Fruit fly (Drosophila melanogaster) whole organism, embryonic: ENCODE data around the gene sisA.
A peak's percentile ranks its signal among the peaks of the same experiment; 100 is the strongest.

Experiments used
- CG10321 ChIP-seq: fragments of 200-800 bp; sonication (Bioruptor generic); IDR thresholded peaks from 2 replicates; pipeline ENCODE4 v1.3.6; 2022; ENCODE audit warnings: missing biosample characterization, missing genetic modification characterization
- CG10462 ChIP-seq: fragments of 200-800 bp; sonication (Bioruptor generic); optimal IDR thresholded peaks from 2 replicates; lab custom pipeline; 2016; ENCODE audit warnings: missing biosample characterization, missing genetic modification characterization
- CG11695 ChIP-seq: fragments of 200-800 bp; sonication (Bioruptor generic); IDR thresholded peaks from 3 replicates; pipeline ENCODE4 v1.3.6; 2022; ENCODE audit warnings: missing biosample characterization, missing genetic modification characterization
- CG12071 ChIP-seq: fragments of 200-800 bp; sonication (Bioruptor generic); optimal IDR thresholded peaks from 3 replicates; lab custom pipeline; 2018; ENCODE audit warnings: missing biosample characterization, mild to moderate bottlenecking, missing genetic modification characterization
- CG13296 ChIP-seq: fragments of 200-800 bp; sonication (Bioruptor generic); optimal IDR thresholded peaks from 3 replicates; lab custom pipeline; 2018; ENCODE audit warnings: missing biosample characterization, mild to moderate bottlenecking, missing genetic modification characterization
- CG14667 ChIP-seq: fragments of 200-800 bp; sonication (Bioruptor generic); IDR thresholded peaks from 2 replicates; pipeline ENCODE4 v1.3.6; 2022; ENCODE audit warnings: missing biosample characterization, missing genetic modification characterization
- CG1529 ChIP-seq: fragments of 200-800 bp; sonication (Bioruptor generic); optimal IDR thresholded peaks from 3 replicates; lab custom pipeline; 2018; ENCODE audit warnings: missing biosample characterization, missing genetic modification characterization
- CG1602 ChIP-seq: fragments of 200-800 bp; sonication (Bioruptor generic); optimal IDR thresholded peaks from 3 replicates; lab custom pipeline; 2016; ENCODE audit warnings: missing biosample characterization, missing genetic modification characterization
- CG17612 ChIP-seq: fragments of 200-800 bp; sonication (Bioruptor generic); IDR thresholded peaks from 2 replicates; pipeline ENCODE4 v1.3.6; 2022; ENCODE audit warnings: missing biosample characterization, missing genetic modification characterization
- CG17829 ChIP-seq: fragments of 200-800 bp; optimal IDR thresholded peaks from 2 replicates; lab custom pipeline; 2019; ENCODE audit warnings: missing biosample characterization, mild to moderate bottlenecking, missing genetic modification characterization, moderate library complexity
- CG2678 ChIP-seq: fragments of 200-800 bp; sonication (Bioruptor generic); optimal IDR thresholded peaks from 3 replicates; lab custom pipeline; 2019; ENCODE audit warnings: missing biosample characterization, mild to moderate bottlenecking, missing genetic modification characterization, moderate library complexity
- CG2875 ChIP-seq: fragments of 200-800 bp; sonication (Bioruptor generic); optimal IDR thresholded peaks from 2 replicates; lab custom pipeline; 2017; ENCODE audit warnings: missing biosample characterization, mild to moderate bottlenecking, missing genetic modification characterization, missing genetic modification reagents
- CG3065 ChIP-seq: fragments of 200-800 bp; sonication (Bioruptor generic); optimal IDR thresholded peaks from 2 replicates; lab custom pipeline; 2016; ENCODE audit warnings: missing biosample characterization, missing genetic modification characterization
- CG3163 ChIP-seq: fragments of 200-800 bp; sonication (Bioruptor generic); optimal IDR thresholded peaks from 3 replicates; lab custom pipeline; 2016; ENCODE audit warnings: missing biosample characterization, missing genetic modification characterization
- CG3726 ChIP-seq: fragments of 200-800 bp; sonication (Bioruptor generic); IDR thresholded peaks from 3 replicates; pipeline ENCODE4, ENCODE4 v1.3.6; 2022; ENCODE audit warnings: missing biosample characterization, missing genetic modification characterization
- CG42726 ChIP-seq: fragments of 200-800 bp; sonication (Bioruptor generic); IDR thresholded peaks from 2 replicates; pipeline ENCODE4 v1.3.6; 2022; ENCODE audit warnings: missing biosample characterization, missing genetic modification characterization; ENCODE audit not compliant: partially characterized antibody
- CG4730 ChIP-seq: fragments of 200-800 bp; sonication (Bioruptor generic); IDR thresholded peaks from 2 replicates; pipeline ENCODE4 v1.3.6; 2022; ENCODE audit warnings: missing biosample characterization, missing genetic modification characterization
- CG8765 ChIP-seq: fragments of 200-800 bp; sonication (Bioruptor generic); IDR thresholded peaks from 2 replicates; pipeline ENCODE4 v1.3.6; 2022; ENCODE audit warnings: missing biosample characterization, missing genetic modification characterization
- CG8944 ChIP-seq: fragments of 200-800 bp; sonication (Bioruptor generic); optimal IDR thresholded peaks from 3 replicates; lab custom pipeline; 2016; ENCODE audit warnings: missing biosample characterization, missing genetic modification characterization
- CG9609 ChIP-seq: fragments of 200-800 bp; sonication (Bioruptor generic); optimal IDR thresholded peaks from 3 replicates; lab custom pipeline; 2016; ENCODE audit warnings: missing biosample characterization, missing genetic modification characterization
- CG9727 ChIP-seq: fragments of 200-800 bp; sonication (Bioruptor generic); optimal IDR thresholded peaks from 3 replicates; lab custom pipeline; 2017; ENCODE audit warnings: missing biosample characterization, mild to moderate bottlenecking, missing genetic modification characterization
- Chrac-16 ChIP-seq: fragments of 200-800 bp; sonication (Bioruptor generic); optimal IDR thresholded peaks from 3 replicates; lab custom pipeline; 2016; ENCODE audit warnings: missing biosample characterization, missing genetic modification characterization
- CrebB ChIP-seq: fragments of 200-800 bp; sonication (Bioruptor generic); optimal IDR thresholded peaks from 3 replicates; lab custom pipeline; 2018; ENCODE audit warnings: missing biosample characterization, mild to moderate bottlenecking, missing genetic modification characterization
- Dek ChIP-seq: fragments of 200-800 bp; sonication (Bioruptor generic); optimal IDR thresholded peaks from 3 replicates; lab custom pipeline; 2019; ENCODE audit warnings: missing biosample characterization, mild to moderate bottlenecking, missing genetic modification characterization, moderate library complexity
- E2f1 ChIP-seq: fragments of 200-800 bp; sonication (Bioruptor generic); IDR thresholded peaks from 2 replicates; pipeline ENCODE4 v1.3.6; 2022; ENCODE audit warnings: missing biosample characterization, missing genetic modification characterization
- Jarid2 ChIP-seq: fragments of 200-800 bp; sonication (Bioruptor generic); optimal IDR thresholded peaks from 3 replicates; lab custom pipeline; 2017; ENCODE audit warnings: mild to moderate bottlenecking, missing biosample characterization, missing genetic modification reagents, missing genetic modification characterization
- Mes4 ChIP-seq: fragments of 200-800 bp; sonication (Bioruptor generic); optimal IDR thresholded peaks from 2 replicates; lab custom pipeline; 2016; ENCODE audit warnings: missing biosample characterization, missing genetic modification characterization
- Mrtf ChIP-seq: fragments of 200-800 bp; sonication (Bioruptor generic); IDR thresholded peaks from 3 replicates; pipeline ENCODE4 v1.3.6; 2022; ENCODE audit warnings: missing biosample characterization, missing genetic modification characterization
- Neu2 ChIP-seq: fragments of 200-800 bp; sonication (Bioruptor generic); optimal IDR thresholded peaks from 3 replicates; lab custom pipeline; 2016; ENCODE audit warnings: missing biosample characterization, missing genetic modification characterization, borderline replicate concordance
- Oaz ChIP-seq: fragments of 200-800 bp; sonication (Bioruptor generic); IDR thresholded peaks from 2 replicates; pipeline ENCODE4 v1.3.6; 2022; ENCODE audit warnings: missing biosample characterization, missing genetic modification characterization
- Optix ChIP-seq: fragments of 200-800 bp; sonication (Bioruptor generic); IDR thresholded peaks from 3 replicates; pipeline ENCODE4 v1.3.6; 2022; ENCODE audit warnings: missing biosample characterization, missing genetic modification characterization
- Xbp1 ChIP-seq: fragments of 200-800 bp; sonication (Bioruptor generic); optimal IDR thresholded peaks from 3 replicates; lab custom pipeline; 2016; ENCODE audit warnings: missing biosample characterization, mild to moderate bottlenecking, missing genetic modification characterization
- abd-A ChIP-seq: fragments of 200-800 bp; sonication (Bioruptor generic); optimal IDR thresholded peaks from 3 replicates; lab custom pipeline; 2019; ENCODE audit warnings: missing biosample characterization, mild to moderate bottlenecking, missing genetic modification characterization, moderate library complexity
- caup ChIP-seq: fragments of 200-800 bp; sonication (Bioruptor generic); optimal IDR thresholded peaks from 3 replicates; lab custom pipeline; 2017; ENCODE audit warnings: missing biosample characterization, mild to moderate bottlenecking, missing genetic modification characterization, moderate library complexity; ENCODE audit not compliant: severe bottlenecking
- dan ChIP-seq: fragments of 200-800 bp; sonication (Bioruptor generic); IDR thresholded peaks from 2 replicates; pipeline ENCODE4 v1.3.6; 2022; ENCODE audit warnings: missing biosample characterization, missing genetic modification characterization
- dmrt99B ChIP-seq: fragments of 200-800 bp; sonication (Bioruptor generic); optimal IDR thresholded peaks from 2 replicates; lab custom pipeline; 2018; ENCODE audit warnings: missing biosample characterization, mild to moderate bottlenecking, missing genetic modification characterization, moderate library complexity
- exex ChIP-seq: fragments of 200-800 bp; sonication (Bioruptor generic); optimal IDR thresholded peaks from 4 replicates; lab custom pipeline; 2018; ENCODE audit warnings: missing biosample characterization, mild to moderate bottlenecking, missing genetic modification characterization, moderate library complexity
- grn ChIP-seq: fragments of 200-800 bp; sonication (Bioruptor generic); optimal IDR thresholded peaks from 3 replicates; lab custom pipeline; 2017; ENCODE audit warnings: missing biosample characterization, missing genetic modification characterization
- ind ChIP-seq: fragments of 200-800 bp; sonication (Bioruptor generic); optimal IDR thresholded peaks from 3 replicates; lab custom pipeline; 2016; ENCODE audit warnings: missing biosample characterization, missing genetic modification characterization
- jumu ChIP-seq: fragments of 200-800 bp; sonication (Bioruptor generic); optimal IDR thresholded peaks from 3 replicates; lab custom pipeline; 2016; ENCODE audit warnings: missing biosample characterization, missing genetic modification characterization
- kah ChIP-seq: fragments of 200-800 bp; sonication (Bioruptor generic); optimal IDR thresholded peaks from 2 replicates; lab custom pipeline; 2018; ENCODE audit warnings: missing biosample characterization, mild to moderate bottlenecking, missing genetic modification characterization
- lola ChIP-seq, 3 experiments: fragments of >200 bp in 2 of 3; fragments of 200-800 bp in 1 of 3; sonication (Bioruptor generic) in 1 of 3; optimal IDR thresholded peaks; 2 replicates each; lab custom pipeline; 2017 to 2019; ENCODE audit warnings: missing biosample characterization in 3 of 3, missing genetic modification characterization in 3 of 3, mild to moderate bottlenecking in 1 of 3, moderate library complexity in 1 of 3
- nerfin-2 ChIP-seq: fragments of 200-800 bp; sonication (Bioruptor generic); IDR thresholded peaks from 2 replicates; pipeline ENCODE4 v1.3.6; 2022; ENCODE audit warnings: missing biosample characterization, missing genetic modification characterization; ENCODE audit not compliant: partially characterized antibody
- oc ChIP-seq: fragments of 200-800 bp; sonication (Bioruptor generic); optimal IDR thresholded peaks from 2 replicates; lab custom pipeline; 2018; ENCODE audit warnings: missing biosample characterization, mild to moderate bottlenecking, missing genetic modification characterization, moderate library complexity
- pnt ChIP-seq: fragments of 200-800 bp; sonication (Bioruptor generic); optimal IDR thresholded peaks from 3 replicates; lab custom pipeline; 2016; ENCODE audit warnings: missing biosample characterization, missing genetic modification characterization
- sd ChIP-seq: fragments of 200-800 bp; sonication (Bioruptor generic); optimal IDR thresholded peaks from 3 replicates; lab custom pipeline; 2018; ENCODE audit warnings: missing biosample characterization, mild to moderate bottlenecking, missing genetic modification characterization, moderate library complexity
- sob ChIP-seq: fragments of 200-800 bp; sonication (Bioruptor generic); IDR thresholded peaks from 2 replicates; pipeline ENCODE4 v1.3.6; 2022; ENCODE audit warnings: missing biosample characterization, missing genetic modification characterization
- twi ChIP-seq: fragments of 200-800 bp; optimal IDR thresholded peaks from 2 replicates; lab custom pipeline; 2019; ENCODE audit warnings: missing biosample characterization, mild to moderate bottlenecking, missing genetic modification characterization, moderate library complexity
- tx ChIP-seq: fragments of 200-800 bp; sonication (Bioruptor generic); optimal IDR thresholded peaks from 2 replicates; lab custom pipeline; 2016; ENCODE audit warnings: missing biosample characterization, missing genetic modification characterization
- zfh1 ChIP-seq: fragments of 200-800 bp; sonication (Bioruptor generic); IDR thresholded peaks from 3 replicates; pipeline ENCODE4 v1.3.6; 2022; ENCODE audit warnings: missing biosample characterization, missing genetic modification characterization

The sisA gene

dm6 chrX:11326213-11326731, 4.1 kb upstream of the sisA start (continued):
- peak; percentile 40; the same call in 1 of the 2 replicates for TF ChIP-seq Oaz
- no peak for TF ChIP-seq CG4730 (GFP tag; lab: Robert Waterston, UW)
- peak; percentile 36; the same call in 2 of the 3 replicates for TF ChIP-seq zfh1 (GFP tag; lab: Robert Waterston, UW)
- no peak for TF ChIP-seq CG3065 (GFP tag; lab: Kevin White, UChicago)
- TF ChIP-seq Optix: 0 out of 3 replicates have a peak, but pooled peaks have one; percentile 7
- peak; percentile 36 for TF ChIP-seq CG8944 (GFP tag; lab: Kevin White, UChicago)
- peak; percentile 64 for TF ChIP-seq CG13296
- no peak for TF ChIP-seq dan (GFP tag; lab: Robert Waterston, UW)
- peak; percentile 84 for TF ChIP-seq CG2678 (tag; lab: Kevin White, UChicago)
- TF ChIP-seq CG3163 (GFP tag; lab: Kevin White, UChicago): peak; percentile 32
- TF ChIP-seq abd-A (tag; lab: Kevin White, UChicago): no peak
- peak; percentile 65 for TF ChIP-seq CrebB (tag; lab: Kevin White, UChicago)
- TF ChIP-seq Mrtf (GFP tag; lab: Robert Waterston, UW): peak; percentile 48; the same call in 1 of the 3 replicates
- peak; percentile 55 for TF ChIP-seq jumu (GFP tag; lab: Kevin White, UChicago)
- TF ChIP-seq Jarid2 (GFP tag; lab: Kevin White, UChicago): no peak
- peak; percentile 29 for TF ChIP-seq CG1602 (GFP tag; lab: Kevin White, UChicago)
- TF ChIP-seq caup (GFP tag; lab: Kevin White, UChicago): peak; percentile 60
- peak; percentile 68 for TF ChIP-seq sob (GFP tag; lab: Robert Waterston, UW)
- no peak for TF ChIP-seq CG17612 (GFP tag; lab: Robert Waterston, UW)
- peak; percentile 68 for TF ChIP-seq oc
- peak in 1 of 3 experiments; percentile 50 for TF ChIP-seq lola (GFP tag; optimal IDR thresholded peaks at IDR 0.05; lab: Kevin White, UChicago)
- TF ChIP-seq nerfin-2: no peak
- TF ChIP-seq Chrac-16 (GFP tag; lab: Kevin White, UChicago): peak; percentile 43
- TF ChIP-seq CG10462 (GFP tag; lab: Kevin White, UChicago): no peak
- TF ChIP-seq Xbp1: peak; percentile 68
- TF ChIP-seq CG14667 (GFP tag; lab: Robert Waterston, UW): peak; percentile 40; the same call in 1 of the 2 replicates
- peak; percentile 83 for TF ChIP-seq dmrt99B (tag; lab: Kevin White, UChicago)
- TF ChIP-seq CG17829: peak; percentile 48
- TF ChIP-seq CG9609 (GFP tag; lab: Kevin White, UChicago): peak; percentile 66
- TF ChIP-seq CG1529 (GFP tag; lab: Kevin White, UChicago): peak; percentile 57
- TF ChIP-seq grn (GFP tag; lab: Kevin White, UChicago): no peak
- TF ChIP-seq CG12071 (GFP tag; lab: Kevin White, UChicago): peak; percentile 63
- peak; percentile 74 for TF ChIP-seq CG9727 (GFP tag; lab: Kevin White, UChicago)
- no peak for TF ChIP-seq CG3726
- TF ChIP-seq E2f1 (GFP tag; lab: Robert Waterston, UW): peak; percentile 54
- TF ChIP-seq exex (tag; lab: Kevin White, UChicago): peak; percentile 59
- TF ChIP-seq CG42726 (GFP tag; lab: Robert Waterston, UW): no peak
- peak; percentile 17 for TF ChIP-seq CG2875 (GFP tag; lab: Kevin White, UChicago)
- peak; percentile 79 for TF ChIP-seq sd
- peak; percentile 67 for TF ChIP-seq Mes4 (GFP tag; lab: Kevin White, UChicago)
- no peak for TF ChIP-seq CG8765 (GFP tag; lab: Robert Waterston, UW)
- peak; percentile 31 for TF ChIP-seq kah
- peak; percentile 67 for TF ChIP-seq Dek
- no peak for TF ChIP-seq Neu2 (GFP tag; lab: Kevin White, UChicago)
- peak; percentile 82 for TF ChIP-seq CG11695 (GFP tag; lab: Robert Waterston, UW)
- no peak for TF ChIP-seq CG10321 (GFP tag; lab: Robert Waterston, UW)
- TF ChIP-seq pnt: peak; percentile 35
- TF ChIP-seq tx (GFP tag; lab: Kevin White, UChicago): peak; percentile 21
- peak; percentile 58 for TF ChIP-seq ind (GFP tag; lab: Kevin White, UChicago)
- TF ChIP-seq twi (tag; lab: Kevin White, UChicago): peak; percentile 13
